Worm (Caenorhabditis elegans) whole organism, L1 larva: ENCODE data around the gene K12B6.11.
A peak's percentile ranks its signal among the peaks of the same experiment; 100 is the strongest.

ENCODE experiments used
- C04F5.9 ChIP-seq: sonication (generic microtip); optimal IDR thresholded peaks from 2 replicates; lab custom pipeline; 2016; ENCODE audit warnings: missing genetic modification characterization, missing compliant biosample characterization
- C16A3.4 ChIP-seq: fragments of 150-350 bp; optimal IDR thresholded peaks from 2 replicates; lab custom pipeline; 2014; ENCODE audit warnings: missing biosample characterization, missing genetic modification characterization
- C34B4.2 ChIP-seq: sonication (generic microtip); optimal IDR thresholded peaks from 2 replicates; lab custom pipeline; 2017; ENCODE audit warnings: mild to moderate bottlenecking, missing genetic modification characterization, missing compliant biosample characterization
- aly-2 ChIP-seq: fragments of 150-350 bp; optimal IDR thresholded peaks from 2 replicates; lab custom pipeline; 2014; ENCODE audit warnings: missing biosample characterization, missing genetic modification characterization
- ama-1 ChIP-seq: fragments of 150-350 bp; optimal IDR thresholded peaks from 2 replicates; lab custom pipeline; 2014
- ceh-8 ChIP-seq: fragments of 200-800 bp; sonication (Bioruptor generic); optimal IDR thresholded peaks from 2 replicates; lab custom pipeline; 2018; ENCODE audit warnings: mild to moderate bottlenecking, missing genetic modification characterization, moderate library complexity, missing compliant biosample characterization
- ceh-88 ChIP-seq: fragments of 200-800 bp; sonication (Bioruptor generic); IDR thresholded peaks from 2 replicates; pipeline ENCODE4 v1.3.6; 2022; ENCODE audit warnings: missing genetic modification characterization, missing compliant biosample characterization
- dpl-1 ChIP-seq, 3 experiments: fragments of 150-350 bp in 2 of 3; sonication (generic microtip) in 1 of 3; optimal IDR thresholded peaks; 2 replicates each; lab custom pipeline; 2014 to 2017; ENCODE audit warnings: missing biosample characterization in 3 of 3, missing genetic modification characterization in 3 of 3, missing genetic modification reagents in 3 of 3
- efl-1 ChIP-seq, 4 experiments: fragments of 150-350 bp; optimal IDR thresholded peaks in 3 of 4; peaks in 1 of 4; 1 replicate in 1 of 4; 2 replicates in 3 of 4; lab custom pipeline; 2014; ENCODE audit warnings: missing biosample characterization in 2 of 4, missing genetic modification characterization in 2 of 4, missing genetic modification reagents in 2 of 4
- elt-2 ChIP-seq: sonication (generic microtip); optimal IDR thresholded peaks from 2 replicates; lab custom pipeline; 2016; ENCODE audit warnings: missing genetic modification characterization, mild to moderate bottlenecking, inconsistent platforms, missing compliant biosample characterization, missing genetic modification reagents
- hlh-17 ChIP-seq: fragments of 200-800 bp; sonication (Bioruptor generic); optimal IDR thresholded peaks from 2 replicates; lab custom pipeline; 2018; ENCODE audit warnings: missing genetic modification characterization, mild to moderate bottlenecking, missing compliant biosample characterization, moderate library complexity, borderline replicate concordance
- jun-1 ChIP-seq: fragments of 150-350 bp; optimal IDR thresholded peaks from 2 replicates; lab custom pipeline; 2014; ENCODE audit warnings: missing biosample characterization, missing genetic modification reagents, missing genetic modification characterization
- lin-35 ChIP-seq, 2 experiments: fragments of 150-350 bp; optimal IDR thresholded peaks; 2 replicates each; lab custom pipeline; 2014; ENCODE audit warnings: missing biosample characterization in 2 of 2, missing genetic modification characterization in 2 of 2, missing genetic modification reagents in 2 of 2
- mep-1 ChIP-seq: fragments of 150-350 bp; optimal IDR thresholded peaks from 2 replicates; lab custom pipeline; 2014; ENCODE audit warnings: missing biosample characterization, missing genetic modification characterization
- nhr-19 ChIP-seq: fragments of 200-800 bp; sonication (Bioruptor generic); conservative IDR thresholded peaks from 2 replicates; pipeline ENCODE4 v1.3.6; 2022; ENCODE audit warnings: missing genetic modification characterization, missing compliant biosample characterization
- nhr-28 ChIP-seq: fragments of 150-350 bp; optimal IDR thresholded peaks from 2 replicates; lab custom pipeline; 2014; ENCODE audit warnings: missing biosample characterization, missing genetic modification characterization
- nhr-90 ChIP-seq: sonication (generic microtip); optimal IDR thresholded peaks from 2 replicates; lab custom pipeline; 2016; ENCODE audit warnings: mild to moderate bottlenecking, missing genetic modification characterization, missing compliant biosample characterization; ENCODE audit not compliant: poor library complexity
- snpc-4 ChIP-seq: fragments of 150-350 bp; optimal IDR thresholded peaks from 2 replicates; lab custom pipeline; 2014; ENCODE audit warnings: missing biosample characterization, missing genetic modification characterization
- unc-130 ChIP-seq: fragments of 150-350 bp; optimal IDR thresholded peaks from 2 replicates; lab custom pipeline; 2017; ENCODE audit warnings: missing biosample characterization, missing genetic modification characterization, inconsistent platforms
- unc-62 ChIP-seq: fragments of 150-350 bp; optimal IDR thresholded peaks from 2 replicates; lab custom pipeline; 2014; ENCODE audit warnings: missing biosample characterization, missing genetic modification reagents, missing genetic modification characterization
- zag-1 ChIP-seq: fragments of 150-350 bp; optimal IDR thresholded peaks from 2 replicates; lab custom pipeline; 2014; ENCODE audit warnings: missing biosample characterization, missing genetic modification characterization
- zip-4 ChIP-seq: fragments of 200-800 bp; sonication (Bioruptor generic); optimal IDR thresholded peaks from 2 replicates; lab custom pipeline; 2018; ENCODE audit warnings: mild to moderate bottlenecking, missing genetic modification characterization, moderate library complexity, missing compliant biosample characterization

K12B6.11 gene

ce11 chrV:6331607-6332006, 42.9 kb downstream of the K12B6.11 start, which contains the start of gene T28C12.1:
Gene T28C12.1, plus strand, starts transcription at chrV:6331907.
- TF ChIP-seq snpc-4 (tag; lab: Kevin White, UChicago) = no peak
- TF ChIP-seq unc-62 = no peak
- TF ChIP-seq ama-1 (lab: Kevin White, UChicago) = no peak
- no peak for TF ChIP-seq ceh-88 (GFP tag; lab: Robert Waterston, UW)
- no peak for TF ChIP-seq mep-1
- TF ChIP-seq aly-2 = no peak
- no peak for TF ChIP-seq nhr-19
- no peak for TF ChIP-seq hlh-17 (GFP tag; lab: Kevin White, UChicago)
- TF ChIP-seq C16A3.4 (tag; lab: Kevin White, UChicago) = no peak
- TF ChIP-seq nhr-28 (tag; lab: Kevin White, UChicago) = no peak
- TF ChIP-seq zag-1 (tag; lab: Kevin White, UChicago) = no peak
- TF ChIP-seq ceh-8 (GFP tag; lab: Kevin White, UChicago) = no peak
- no peak for TF ChIP-seq C04F5.9
- no peak for TF ChIP-seq unc-130 (tag; lab: Kevin White, UChicago)
- TF ChIP-seq, all 84 proteins: peak for 0

- TF ChIP-seq C34B4.2 (tag; lab: Kevin White, UChicago) = no peak
- TF ChIP-seq mep-1 = no peak
- TF ChIP-seq zip-4 = no peak
- no peak for TF ChIP-seq nhr-90 (tag; lab: Kevin White, UChicago)
Observed at ce11 chrV:6335226-6335625, 46.5 kb downstream of the K12B6.11 start.

ce11 chrV:6336108-6336507, 47.4 kb downstream of the K12B6.11 start, which contains the start of gene T28C12.6:
Gene T28C12.6, minus strand, starts transcription at chrV:6336119.
- no peak for TF ChIP-seq dpl-1 (GFP tag; optimal IDR thresholded peaks at IDR 0.05; lab: Kevin White, UChicago)
- no peak for TF ChIP-seq jun-1 (tag; lab: Kevin White, UChicago)
- no peak for TF ChIP-seq efl-1 (optimal IDR thresholded peaks at IDR 0.05; lab: Kevin White, UChicago)
- TF ChIP-seq efl-1 (GFP tag; optimal IDR thresholded peaks at IDR 0.05 in 1 of 2; lab: Kevin White, UChicago) = peak in 1 of 2 experiments; percentile 87
- no peak for TF ChIP-seq elt-2
- TF ChIP-seq snpc-4 (tag; lab: Kevin White, UChicago) = no peak
- no peak for TF ChIP-seq lin-35 (GFP tag; optimal IDR thresholded peaks at IDR 0.05; lab: Kevin White, UChicago)
